Worm (Caenorhabditis elegans) whole organism, L2 larva: Measurements from ENCODE around the gene C06E2.5.

Experiments
- C34F6.9 ChIP-seq: fragments of 150-350 bp; optimal IDR thresholded peaks from 2 replicates; lab custom pipeline; 2014; ENCODE audit warnings: missing biosample characterization, missing genetic modification characterization
- F13H6.1 ChIP-seq: sonication (generic microtip); optimal IDR thresholded peaks from 2 replicates; lab custom pipeline; 2016; ENCODE audit warnings: missing genetic modification characterization, missing compliant biosample characterization
- R02D3.7 ChIP-seq: fragments of 150-350 bp; optimal IDR thresholded peaks from 2 replicates; lab custom pipeline; 2014; ENCODE audit warnings: missing biosample characterization, missing genetic modification characterization
- Y55F3AM.14 ChIP-seq: fragments of 200-800 bp; sonication (Bioruptor generic); optimal IDR thresholded peaks from 2 replicates; lab custom pipeline; 2018; ENCODE audit warnings: mild to moderate bottlenecking, missing genetic modification characterization, missing compliant biosample characterization
- ZK546.5 ChIP-seq: sonication (generic microtip); optimal IDR thresholded peaks from 2 replicates; lab custom pipeline; 2017; ENCODE audit warnings: missing biosample characterization, missing genetic modification characterization
- alr-1 ChIP-seq: fragments of 150-350 bp; optimal IDR thresholded peaks from 2 replicates; lab custom pipeline; 2014; ENCODE audit warnings: missing biosample characterization, missing genetic modification characterization
- aly-2 ChIP-seq: fragments of 150-350 bp; optimal IDR thresholded peaks from 2 replicates; lab custom pipeline; 2014; ENCODE audit warnings: missing biosample characterization, missing genetic modification characterization
- ama-1 ChIP-seq: fragments of 150-350 bp; optimal IDR thresholded peaks from 2 replicates; lab custom pipeline; 2018; ENCODE audit warnings: inconsistent platforms
- blmp-1 ChIP-seq: sonication (generic microtip); optimal IDR thresholded peaks from 2 replicates; lab custom pipeline; 2017; ENCODE audit warnings: missing genetic modification characterization, mild to moderate bottlenecking, missing compliant biosample characterization, antibody characterized with exemption, moderate library complexity; ENCODE audit not compliant: insufficient read depth
- ceh-16 ChIP-seq: fragments of 150-350 bp; optimal IDR thresholded peaks from 2 replicates; lab custom pipeline; 2014; ENCODE audit warnings: missing biosample characterization, missing genetic modification characterization
- ceh-82 ChIP-seq: fragments of 150-350 bp; optimal IDR thresholded peaks from 2 replicates; lab custom pipeline; 2014; ENCODE audit warnings: missing biosample characterization, missing genetic modification characterization
- crh-2 ChIP-seq: sonication (generic microtip); optimal IDR thresholded peaks from 2 replicates; lab custom pipeline; 2017; ENCODE audit warnings: missing biosample characterization, missing genetic modification characterization
- dmd-4 ChIP-seq: sonication (generic microtip); optimal IDR thresholded peaks from 2 replicates; lab custom pipeline; 2017; ENCODE audit warnings: missing biosample characterization, missing genetic modification characterization
- egl-27 ChIP-seq: sonication (generic microtip); optimal IDR thresholded peaks from 3 replicates; lab custom pipeline; 2017; ENCODE audit warnings: missing biosample characterization, missing genetic modification reagents, missing genetic modification characterization
- elt-1 ChIP-seq: fragments of 150-350 bp; optimal IDR thresholded peaks from 2 replicates; lab custom pipeline; 2014; ENCODE audit warnings: missing biosample characterization, missing genetic modification characterization
- elt-3 ChIP-seq: sonication (generic microtip); optimal IDR thresholded peaks from 2 replicates; lab custom pipeline; 2017; ENCODE audit warnings: missing biosample characterization, missing genetic modification characterization
- fos-1 ChIP-seq: fragments of 150-350 bp; optimal IDR thresholded peaks from 2 replicates; lab custom pipeline; 2014; ENCODE audit warnings: missing biosample characterization, missing genetic modification characterization
- gmeb-1 ChIP-seq: fragments of 150-350 bp; optimal IDR thresholded peaks from 2 replicates; lab custom pipeline; 2014; ENCODE audit warnings: missing biosample characterization, missing genetic modification characterization
- lin-11 ChIP-seq: fragments of 150-350 bp; sonication (generic microtip); optimal IDR thresholded peaks from 2 replicates; lab custom pipeline; 2014; ENCODE audit warnings: missing biosample characterization, missing genetic modification characterization, inconsistent platforms, mixed read lengths
- lin-13 ChIP-seq: fragments of 150-350 bp; optimal IDR thresholded peaks from 2 replicates; lab custom pipeline; 2014; ENCODE audit warnings: missing biosample characterization, missing genetic modification reagents, missing genetic modification characterization
- lin-39 ChIP-seq: fragments of 150-350 bp; optimal IDR thresholded peaks from 2 replicates; lab custom pipeline; 2014; ENCODE audit warnings: missing biosample characterization, missing genetic modification reagents, missing genetic modification characterization
- lsy-2 ChIP-seq, 2 experiments: fragments of 150-350 bp in 1 of 2; sonication (generic microtip) in 1 of 2; optimal IDR thresholded peaks; 2 replicates each; lab custom pipeline; 2014 to 2017; ENCODE audit warnings: missing biosample characterization in 2 of 2, missing genetic modification characterization in 2 of 2
- mab-5 ChIP-seq: fragments of 150-350 bp; optimal IDR thresholded peaks from 2 replicates; lab custom pipeline; 2014; ENCODE audit warnings: missing biosample characterization, missing genetic modification characterization
- mbf-1 ChIP-seq: sonication (generic microtip); optimal IDR thresholded peaks from 2 replicates; lab custom pipeline; 2017; ENCODE audit warnings: missing biosample characterization, missing genetic modification characterization
- mdl-1 ChIP-seq, 2 experiments: fragments of 150-350 bp in 1 of 2; sonication (generic microtip) in 1 of 2; optimal IDR thresholded peaks; 2 replicates each; lab custom pipeline; 2017; ENCODE audit warnings: missing biosample characterization in 2 of 2, missing genetic modification characterization in 2 of 2
- nhr-10 ChIP-seq: sonication (generic microtip); optimal IDR thresholded peaks from 2 replicates; lab custom pipeline; 2017; ENCODE audit warnings: missing biosample characterization, missing genetic modification characterization
- nhr-11 ChIP-seq: fragments of 150-350 bp; optimal IDR thresholded peaks from 2 replicates; lab custom pipeline; 2014; ENCODE audit warnings: missing biosample characterization, missing genetic modification characterization
- nhr-12 ChIP-seq: fragments of 150-350 bp; optimal IDR thresholded peaks from 2 replicates; lab custom pipeline; 2014; ENCODE audit warnings: missing biosample characterization, missing genetic modification characterization
- nhr-129 ChIP-seq: fragments of 150-350 bp; optimal IDR thresholded peaks from 2 replicates; lab custom pipeline; 2014; ENCODE audit warnings: missing biosample characterization, missing genetic modification characterization
- nhr-21 ChIP-seq: fragments of 150-350 bp; optimal IDR thresholded peaks from 2 replicates; lab custom pipeline; 2014; ENCODE audit warnings: missing biosample characterization, missing genetic modification characterization
- nhr-23 ChIP-seq: fragments of 150-350 bp; optimal IDR thresholded peaks from 2 replicates; lab custom pipeline; 2014; ENCODE audit warnings: missing biosample characterization, missing genetic modification reagents, missing genetic modification characterization
- nhr-237 ChIP-seq: fragments of 150-350 bp; optimal IDR thresholded peaks from 2 replicates; lab custom pipeline; 2014; ENCODE audit warnings: missing biosample characterization, missing genetic modification characterization
- nhr-25 ChIP-seq: fragments of 150-350 bp; sonication (generic microtip); optimal IDR thresholded peaks from 3 replicates; lab custom pipeline; 2014; ENCODE audit warnings: missing biosample characterization, missing genetic modification characterization
- nhr-6 ChIP-seq: fragments of 150-350 bp; optimal IDR thresholded peaks from 2 replicates; lab custom pipeline; 2014; ENCODE audit warnings: missing biosample characterization, missing genetic modification characterization
- nhr-77 ChIP-seq: fragments of 150-350 bp; optimal IDR thresholded peaks from 2 replicates; lab custom pipeline; 2014; ENCODE audit warnings: missing biosample characterization, missing genetic modification characterization
- peb-1 ChIP-seq: fragments of 150-350 bp; optimal IDR thresholded peaks from 2 replicates; lab custom pipeline; 2014; ENCODE audit warnings: missing biosample characterization, missing genetic modification characterization
- sem-4 ChIP-seq: fragments of 150-350 bp; optimal IDR thresholded peaks from 2 replicates; lab custom pipeline; 2014; ENCODE audit warnings: missing biosample characterization, missing genetic modification reagents, missing genetic modification characterization
- skn-1 ChIP-seq: sonication (generic microtip); optimal IDR thresholded peaks from 2 replicates; lab custom pipeline; 2017; ENCODE audit warnings: missing biosample characterization, missing genetic modification characterization
- sma-3 ChIP-seq: sonication (generic microtip); optimal IDR thresholded peaks from 2 replicates; lab custom pipeline; 2016; ENCODE audit warnings: missing genetic modification reagents, missing genetic modification characterization, missing compliant biosample characterization
- sma-9 ChIP-seq, 2 experiments: fragments of 150-350 bp in 1 of 2; sonication (generic microtip) in 1 of 2; optimal IDR thresholded peaks; 2 replicates each; lab custom pipeline; 2014 to 2016; ENCODE audit warnings: missing genetic modification characterization in 2 of 2, mild to moderate bottlenecking in 1 of 2, missing biosample characterization in 1 of 2, missing compliant biosample characterization in 1 of 2, missing genetic modification reagents in 1 of 2, moderate library complexity in 1 of 2
- snpc-4 ChIP-seq: fragments of 150-350 bp; optimal IDR thresholded peaks from 2 replicates; lab custom pipeline; 2014; ENCODE audit warnings: missing biosample characterization, missing genetic modification characterization
- unc-39 ChIP-seq: fragments of 150-350 bp; optimal IDR thresholded peaks from 2 replicates; lab custom pipeline; 2014; ENCODE audit warnings: missing biosample characterization, missing genetic modification characterization
- unc-55 ChIP-seq: fragments of 150-350 bp; sonication (generic microtip); optimal IDR thresholded peaks from 3 replicates; lab custom pipeline; 2014; ENCODE audit warnings: missing biosample characterization, missing genetic modification reagents, missing genetic modification characterization
- unc-62 ChIP-seq: fragments of 150-350 bp; optimal IDR thresholded peaks from 2 replicates; lab custom pipeline; 2014; ENCODE audit warnings: missing biosample characterization, missing genetic modification reagents, missing genetic modification characterization
- zag-1 ChIP-seq: fragments of 150-350 bp; optimal IDR thresholded peaks from 2 replicates; lab custom pipeline; 2014; ENCODE audit warnings: missing biosample characterization, missing genetic modification characterization
- ztf-1 ChIP-seq: fragments of 200-800 bp; sonication (Bioruptor generic); conservative IDR thresholded peaks from 2 replicates; pipeline ENCODE4 v1.3.6; 2022; ENCODE audit warnings: missing genetic modification characterization, missing compliant biosample characterization
- ztf-11 ChIP-seq: sonication (generic microtip); optimal IDR thresholded peaks from 2 replicates; lab custom pipeline; 2017; ENCODE audit warnings: missing biosample characterization, missing genetic modification characterization
- ztf-4 ChIP-seq: fragments of 150-350 bp; optimal IDR thresholded peaks from 2 replicates; lab custom pipeline; 2014; ENCODE audit warnings: missing biosample characterization, missing genetic modification characterization

C06E2.5 gene

ce11 chrX:8835887-8836348 lies 21.8 kb downstream of the C06E2.5 start, which contains the start of gene C28G1.2:
Gene C28G1.2 (plus strand): TSS chrX:8836016.
- TF ChIP-seq C34F6.9 (peak; percentile 90), lin-39 (tag; lab: Kevin White, UChicago) (peak; percentile 57), nhr-25 (tag; lab: Kevin White, UChicago) (peak; percentile 90), nhr-237 (tag; lab: Kevin White, UChicago) (peak; percentile 8), alr-1 (no peak), ZK546.5 (tag; lab: Kevin White, UChicago) (no peak), nhr-77 (tag; lab: Kevin White, UChicago) (peak; percentile 38), lsy-2 (tag; optimal IDR thresholded peaks at IDR 0.05; lab: Kevin White, UChicago) (peak; percentile 84 to 93), blmp-1 (tag; lab: Kevin White, UChicago) (peak; percentile 58), unc-62 (GFP tag; lab: Kevin White, UChicago) (peak; percentile 44), nhr-10 (tag; lab: Kevin White, UChicago) (peak; percentile 45), egl-27 (peak; percentile 94), aly-2 (tag; lab: Kevin White, UChicago) (no peak), zag-1 (tag; lab: Kevin White, UChicago) (peak; percentile 59), sem-4 (tag; lab: Kevin White, UChicago) (peak; percentile 84), elt-3 (tag; lab: Kevin White, UChicago) (no peak), R02D3.7 (no peak), mdl-1 (tag; optimal IDR thresholded peaks at IDR 0.05; lab: Kevin White, UChicago) (peak; percentile 44 to 85), gmeb-1 (peak; percentile 80), mab-5 (tag; lab: Kevin White, UChicago) (peak; percentile 92), nhr-23 (tag; lab: Kevin White, UChicago) (no peak), skn-1 (tag; lab: Kevin White, UChicago) (no peak), nhr-129 (tag; lab: Kevin White, UChicago) (peak; percentile 97), nhr-6 (tag; lab: Kevin White, UChicago) (peak; percentile 95), ztf-11 (tag; lab: Kevin White, UChicago) (peak; percentile 29), nhr-12 (tag; lab: Kevin White, UChicago) (no peak), sma-3 (GFP tag; lab: Kevin White, UChicago) (peak; percentile 91), lin-11 (tag; lab: Kevin White, UChicago) (peak; percentile 85), sma-9 (GFP tag; optimal IDR thresholded peaks at IDR 0.05; lab: Kevin White, UChicago) (peak; percentile 95), sma-9 (tag; optimal IDR thresholded peaks at IDR 0.05; lab: Kevin White, UChicago) (no peak), ama-1 (lab: Kevin White, UChicago) (no peak), unc-55 (peak; percentile 91), unc-39 (tag; lab: Kevin White, UChicago) (no peak), ztf-1 (GFP tag; lab: Robert Waterston, UW) (no peak), ztf-4 (tag; lab: Kevin White, UChicago) (peak; percentile 79), Y55F3AM.14 (GFP tag; lab: Kevin White, UChicago) (peak; percentile 81), elt-1 (tag; lab: Kevin White, UChicago) (no peak), fos-1 (tag; lab: Kevin White, UChicago) (peak; percentile 65), nhr-11 (peak; percentile 69), F13H6.1 (tag; lab: Kevin White, UChicago) (peak; percentile 95), crh-2 (tag; lab: Kevin White, UChicago) (peak; percentile 95), nhr-21 (tag; lab: Kevin White, UChicago) (peak; percentile 92), mbf-1 (tag; lab: Kevin White, UChicago) (no peak), peb-1 (tag; lab: Kevin White, UChicago) (peak; percentile 62), ceh-16 (tag; lab: Kevin White, UChicago) (peak; percentile 28), snpc-4 (tag; lab: Kevin White, UChicago) (peak; percentile 57), lin-13 (GFP tag; lab: Kevin White, UChicago) (peak; percentile 84), ceh-82 (peak; percentile 9), dmd-4 (tag; lab: Kevin White, UChicago) (no peak)
